Worm (Caenorhabditis elegans): Measurements from ENCODE around the gene C06C3.3.

C06C3.3 gene

DNA sequence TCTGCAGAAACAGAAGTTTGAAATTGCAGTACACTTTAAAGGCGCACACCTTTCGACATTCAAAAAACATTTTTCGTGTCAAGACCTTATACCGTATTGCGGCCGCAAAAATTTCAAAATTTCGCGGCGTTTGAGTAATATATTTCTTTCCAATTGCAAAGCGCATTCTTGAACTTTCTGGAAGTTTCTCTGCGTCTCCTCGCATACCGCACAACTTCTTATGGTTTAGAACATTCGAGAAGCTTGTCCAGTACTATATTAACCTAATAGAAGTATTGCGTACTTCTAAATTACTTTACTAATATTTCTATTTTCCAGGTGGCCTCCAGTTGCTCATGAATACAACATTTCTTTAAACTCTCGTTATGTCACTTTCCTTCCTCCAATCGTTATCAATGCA, 35.6 kb downstream of the C06C3.3 start:
- TF ChIP-seq mdt-29 (GFP tag; IDR thresholded peaks at IDR 0.05) (peak; percentile 59; the same call in 1 of the 2 replicates), vab-7 (GFP tag; IDR thresholded peaks at IDR 0.05) (no peak), attf-4 (tag; optimal IDR thresholded peaks at IDR 0.05) (no peak), mxl-3 (GFP tag; optimal IDR thresholded peaks at IDR 0.05) (peak; percentile 12)

DNA sequence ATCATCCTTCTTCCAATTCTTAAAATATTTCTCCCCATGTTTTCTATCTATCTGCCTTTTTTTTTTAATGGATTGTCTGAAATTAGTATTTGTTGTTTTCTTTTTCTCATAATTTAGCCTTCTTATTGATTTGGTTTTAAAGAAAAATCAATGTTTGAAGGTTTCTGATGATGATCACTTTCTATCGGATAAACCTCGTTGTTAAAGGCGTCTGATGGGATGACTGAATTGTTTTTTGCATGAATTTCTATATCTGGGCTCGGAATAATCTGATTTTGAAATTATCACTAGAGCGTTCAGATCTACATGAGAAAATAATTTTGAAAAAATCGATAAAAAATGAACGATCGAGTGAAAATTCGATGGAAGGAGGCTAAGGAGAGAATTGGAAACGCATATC, 38.6 kb downstream of the C06C3.3 start, which contains the start of gene scp-1:
Gene scp-1 (plus strand): TSS at position 301 of the 400 bp plus-strand sequence.
- TF ChIP-seq ztf-11 (tag; optimal IDR thresholded peaks at IDR 0.05) (no peak), ceh-28 (tag; optimal IDR thresholded peaks at IDR 0.05) (peak; percentile 4)

DNA sequence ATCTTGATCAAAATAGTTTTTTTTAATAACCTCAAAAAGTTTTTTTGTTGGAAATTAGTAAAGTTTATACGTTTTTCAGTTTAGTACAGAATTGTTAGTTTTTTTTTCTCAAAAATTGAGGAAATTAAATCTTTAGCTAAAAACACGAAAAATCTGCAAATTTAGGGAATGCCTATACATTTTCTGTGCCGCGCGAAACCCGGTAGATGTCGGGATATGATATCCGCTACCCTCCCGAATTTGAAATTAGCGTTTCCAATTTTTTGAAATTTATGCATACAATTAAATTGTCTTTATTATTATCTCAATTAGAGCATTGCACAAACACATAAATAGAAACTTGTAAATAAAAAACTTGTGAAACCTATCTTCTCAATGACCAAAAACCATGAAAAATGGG, 39.3 kb downstream of the C06C3.3 start:
- TF ChIP-seq mdt-29 (GFP tag; IDR thresholded peaks at IDR 0.05) (no peak), lin-13 (GFP tag; optimal IDR thresholded peaks at IDR 0.05) (no peak), spr-3 (GFP tag; optimal IDR thresholded peaks at IDR 0.05) (no peak), dve-1 (tag; optimal IDR thresholded peaks at IDR 0.05; ENCODE audit: insufficient read depth) (no peak), aly-2 (tag; optimal IDR thresholded peaks at IDR 0.05) (no peak), lsy-2 (tag; optimal IDR thresholded peaks at IDR 0.05) (no peak), sdz-12 (GFP tag; optimal IDR thresholded peaks at IDR 0.05) (no peak), cey-2 (tag; optimal IDR thresholded peaks at IDR 0.05; ENCODE audit: borderline replicate concordance, insufficient read depth) (no peak), nhr-6 (tag; optimal IDR thresholded peaks at IDR 0.05) (no peak), pqm-1 (tag; optimal IDR thresholded peaks at IDR 0.05) (no peak), hif-1 (tag; optimal IDR thresholded peaks at IDR 0.05) (no peak), mdl-1 (tag; optimal IDR thresholded peaks at IDR 0.05) (no peak)

ce11 chrII:9331343-9331742, 41.0 kb downstream of the C06C3.3 start, which contains the start of gene eif-3.F:
Gene eif-3.F (plus strand): TSS chrII:9331643.
- TF ChIP-seq pqm-1 (tag; optimal IDR thresholded peaks at IDR 0.05) (no peak), nhr-28 (tag; optimal IDR thresholded peaks at IDR 0.05) (no peak), ztf-11 (tag; optimal IDR thresholded peaks at IDR 0.05) (no peak)

DNA sequence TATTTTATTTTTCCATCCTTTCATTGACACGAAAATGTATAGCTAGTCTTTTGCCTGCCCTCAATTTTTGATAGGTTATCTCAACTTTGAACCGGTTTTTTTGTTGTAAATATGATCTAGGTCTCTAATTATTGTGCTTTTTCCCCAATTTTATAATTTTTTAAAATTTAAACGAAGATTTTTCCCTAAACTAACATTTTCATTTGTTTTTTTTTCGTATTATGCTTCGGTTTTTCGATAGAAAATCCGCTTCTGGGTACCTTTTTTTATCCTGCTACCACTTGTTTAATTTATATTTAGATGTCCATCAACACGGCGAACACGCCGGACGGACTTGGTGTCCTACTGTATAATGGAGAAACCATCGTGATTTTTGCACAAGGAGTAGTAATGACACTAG, 42.8 kb downstream of the C06C3.3 start, which contains the start of gene wbp-2:
Gene wbp-2 (plus strand): TSS at position 301 of the 400 bp plus-strand sequence.
- no peak for TF ChIP-seq lsy-2 (tag; optimal IDR thresholded peaks at IDR 0.05)
- no peak for TF ChIP-seq tra-1 (GFP tag; IDR thresholded peaks at IDR 0.05)
- TF ChIP-seq F37D6.2 (tag; optimal IDR thresholded peaks at IDR 0.05) = no peak
- no peak for TF ChIP-seq Y105C5A.15 (GFP tag; IDR thresholded peaks at IDR 0.05)
- TF ChIP-seq spr-3 (GFP tag; optimal IDR thresholded peaks at IDR 0.05) = no peak
- TF ChIP-seq ceh-32 (tag; optimal IDR thresholded peaks at IDR 0.05; ENCODE audit: poor library complexity) = no peak
- TF ChIP-seq zip-2 (tag; optimal IDR thresholded peaks at IDR 0.05) = no peak

- peak; percentile 78 for TF ChIP-seq pqm-1 (tag; optimal IDR thresholded peaks at IDR 0.05)
- TF ChIP-seq arid-1 (GFP tag; conservative IDR thresholded peaks at IDR 0.05) = no peak
- TF ChIP-seq skn-1 (tag; optimal IDR thresholded peaks at IDR 0.05) = no peak
- no peak for TF ChIP-seq mxl-2 (GFP tag; conservative IDR thresholded peaks at IDR 0.05)
- TF ChIP-seq aly-2 (tag; optimal IDR thresholded peaks at IDR 0.05) = no peak
- no peak for TF ChIP-seq hmg-1.1 (GFP tag; IDR thresholded peaks at IDR 0.05)
- TF ChIP-seq fkh-10 (GFP tag; optimal IDR thresholded peaks at IDR 0.05) = no peak
- no peak for TF ChIP-seq daf-16 (GFP tag; optimal IDR thresholded peaks at IDR 0.05)
- TF ChIP-seq daf-16 (tag; optimal IDR thresholded peaks at IDR 0.05) = peak; percentile 57
- no peak for TF ChIP-seq saeg-2 (GFP tag; IDR thresholded peaks at IDR 0.05)
- TF ChIP-seq spr-3 (GFP tag; optimal IDR thresholded peaks at IDR 0.05) = no peak
- TF ChIP-seq lin-1 (GFP tag; IDR thresholded peaks at IDR 0.05) = no peak
- no peak for TF ChIP-seq ama-1 (optimal IDR thresholded peaks at IDR 0.05)
- TF ChIP-seq zag-1 (tag; optimal IDR thresholded peaks at IDR 0.05) = no peak
- TF ChIP-seq madf-9 (GFP tag; conservative IDR thresholded peaks at IDR 0.05) = no peak
- no peak for TF ChIP-seq nhr-48 (tag; optimal IDR thresholded peaks at IDR 0.05)
- no peak for TF ChIP-seq attf-4 (tag; optimal IDR thresholded peaks at IDR 0.05)
- TF ChIP-seq ztf-7 (tag; optimal IDR thresholded peaks at IDR 0.05) = no peak
- TF ChIP-seq dve-1 (tag; optimal IDR thresholded peaks at IDR 0.05; ENCODE audit: insufficient read depth) = no peak
- TF ChIP-seq nhr-28 (tag; optimal IDR thresholded peaks at IDR 0.05) = peak; percentile 59
- no peak for TF ChIP-seq egl-43 (GFP tag; IDR thresholded peaks at IDR 0.05)
- no peak for TF ChIP-seq F37D6.2 (tag; optimal IDR thresholded peaks at IDR 0.05)
- TF ChIP-seq mdt-29 (GFP tag; IDR thresholded peaks at IDR 0.05) = no peak
- peak; percentile 77 for TF ChIP-seq dmd-6 (GFP tag; IDR thresholded peaks at IDR 0.05)
- no peak for TF ChIP-seq Y5F2A.4 (GFP tag; optimal IDR thresholded peaks at IDR 0.05)
- TF ChIP-seq ceh-44 (GFP tag; IDR thresholded peaks at IDR 0.05) = no peak
- no peak for TF ChIP-seq zip-2 (tag; optimal IDR thresholded peaks at IDR 0.05)
- TF ChIP-seq ztf-11 (tag; optimal IDR thresholded peaks at IDR 0.05) = no peak
Observed at ce11 chrII:9325555-9325954, 46.7 kb downstream of the C06C3.3 start.
